Fruit fly (Drosophila melanogaster): ENCODE data around the gene ais.

The ais gene

dm6 chr3L:17841085-17841606 is 36.6 kb upstream of the ais start, which contains the start of gene CG5577 (continued):
- no peak for TF ChIP-seq CG7928 (GFP tag; optimal IDR thresholded peaks at IDR 0.05)
- no peak for TF ChIP-seq Poxn (GFP tag; IDR thresholded peaks at IDR 0.05)
- TF ChIP-seq grn (GFP tag; optimal IDR thresholded peaks at IDR 0.05): no peak
- TF ChIP-seq Oli (tag; optimal IDR thresholded peaks at IDR 0.05): no peak
- no peak for TF ChIP-seq tll (GFP tag; optimal IDR thresholded peaks at IDR 0.05)
- no peak for TF ChIP-seq cad (GFP tag; optimal IDR thresholded peaks at IDR 0.05)
- TF ChIP-seq slou (GFP tag; optimal IDR thresholded peaks at IDR 0.05): no peak
- TF ChIP-seq Dp (GFP tag; optimal IDR thresholded peaks at IDR 0.05): no peak
- TF ChIP-seq eve (GFP tag; optimal IDR thresholded peaks at IDR 0.05): no peak
- TF ChIP-seq crc (GFP tag; optimal IDR thresholded peaks at IDR 0.05): no peak
- peak; percentile 52; the same call in 1 of the 2 replicates for TF ChIP-seq bbx (GFP tag; IDR thresholded peaks at IDR 0.05; ENCODE audit: partially characterized antibody)
- TF ChIP-seq CG5953 (GFP tag; IDR thresholded peaks at IDR 0.05): no peak
- no peak for TF ChIP-seq Side (GFP tag; optimal IDR thresholded peaks at IDR 0.05)
- TF ChIP-seq CG10654 (GFP tag; optimal IDR thresholded peaks at IDR 0.05): no peak
- TF ChIP-seq Hmx (GFP tag; optimal IDR thresholded peaks at IDR 0.05): no peak
- TF ChIP-seq danr (GFP tag; IDR thresholded peaks at IDR 0.05): no peak
- TF ChIP-seq chm (GFP tag; IDR thresholded peaks at IDR 0.05): no peak
- no peak for TF ChIP-seq ato (GFP tag; IDR thresholded peaks at IDR 0.05; ENCODE audit: partially characterized antibody)
- no peak for TF ChIP-seq oc (tag; optimal IDR thresholded peaks at IDR 0.05)
- TF ChIP-seq bsh (GFP tag; optimal IDR thresholded peaks at IDR 0.05): no peak
- no peak for TF ChIP-seq Xbp1 (GFP tag; optimal IDR thresholded peaks at IDR 0.05)
- no peak for TF ChIP-seq CG9437 (GFP tag; optimal IDR thresholded peaks at IDR 0.05)
- no peak for TF ChIP-seq CG13424 (tag; optimal IDR thresholded peaks at IDR 0.05)
- no peak for TF ChIP-seq CG18619 (GFP tag; optimal IDR thresholded peaks at IDR 0.05)
- no peak for TF ChIP-seq CG3847 (GFP tag; IDR thresholded peaks at IDR 0.05)
- no peak for TF ChIP-seq ro (GFP tag; IDR thresholded peaks at IDR 0.05)
- TF ChIP-seq CG3726 (GFP tag; IDR thresholded peaks at IDR 0.05): no peak
- TF ChIP-seq ac (GFP tag; optimal IDR thresholded peaks at IDR 0.05): no peak
- TF ChIP-seq E2f2 (GFP tag; IDR thresholded peaks at IDR 0.05): no peak
- TF ChIP-seq gem (tag; optimal IDR thresholded peaks at IDR 0.05): no peak
- no peak for TF ChIP-seq prd (optimal IDR thresholded peaks at IDR 0.05)
- TF ChIP-seq prd (GFP tag; IDR thresholded peaks at IDR 0.05): 0 out of 3 replicates have a peak, but pooled peaks have one; percentile 35
- TF ChIP-seq CG13894 (tag; optimal IDR thresholded peaks at IDR 0.05): peak; percentile 53
- TF ChIP-seq Bdp1 (GFP tag; optimal IDR thresholded peaks at IDR 0.05): no peak
- TF ChIP-seq B-H2 (GFP tag; optimal IDR thresholded peaks at IDR 0.05): peak; percentile 31
- no peak for TF ChIP-seq Awh (GFP tag; IDR thresholded peaks at IDR 0.05)
- no peak for TF ChIP-seq CG14441 (GFP tag; IDR thresholded peaks at IDR 0.05)
- TF ChIP-seq stc (GFP tag; IDR thresholded peaks at IDR 0.05): peak; percentile 42; the same call in 1 of the 2 replicates
- no peak for TF ChIP-seq CG17912 (GFP tag; optimal IDR thresholded peaks at IDR 0.05)
- TF ChIP-seq CG4404 (GFP tag; IDR thresholded peaks at IDR 0.05): no peak
- no peak for TF ChIP-seq ap (GFP tag; IDR thresholded peaks at IDR 0.05)
- no peak for TF ChIP-seq NFAT (GFP tag; IDR thresholded peaks at IDR 0.05)
- no peak for TF ChIP-seq CG18262 (tag; optimal IDR thresholded peaks at IDR 0.05)
- no peak for TF ChIP-seq CG10959 (GFP tag; IDR thresholded peaks at IDR 0.05)
- TF ChIP-seq row (GFP tag; IDR thresholded peaks at IDR 0.05): peak; percentile 74
- no peak for TF ChIP-seq bowl (GFP tag; IDR thresholded peaks at IDR 0.05)
- TF ChIP-seq lmd (GFP tag; IDR thresholded peaks at IDR 0.05): peak; percentile 15; the same call in 1 of the 2 replicates
- TF ChIP-seq Dbx (GFP tag; IDR thresholded peaks at IDR 0.05): peak; percentile 62; the same call in 1 of the 3 replicates
- peak; percentile 75 for TF ChIP-seq HmgZ (tag; optimal IDR thresholded peaks at IDR 0.05)
- TF ChIP-seq fru (optimal IDR thresholded peaks at IDR 0.05): no peak
- TF ChIP-seq CG14667 (GFP tag; IDR thresholded peaks at IDR 0.05): no peak
- TF ChIP-seq mirr (GFP tag; optimal IDR thresholded peaks at IDR 0.05): peak; percentile 57
- TF ChIP-seq CG15479 (GFP tag; optimal IDR thresholded peaks at IDR 0.05): no peak

All from whole organism, embryonic.